Worm (Caenorhabditis elegans): ENCODE measurements around the gene Y57G11C.48.

- TF ChIP-seq hlh-11 (tag; optimal IDR thresholded peaks at IDR 0.05), result no peak
- TF ChIP-seq nhr-6 (tag; optimal IDR thresholded peaks at IDR 0.05), result no peak
- no peak for TF ChIP-seq skn-1 (tag; optimal IDR thresholded peaks at IDR 0.05)
- TF ChIP-seq ztf-11 (tag; optimal IDR thresholded peaks at IDR 0.05), result no peak
Observed at ce11 chrIV:14978204-14978603, 34.1 kb upstream of the Y57G11C.48 start.

Data from whole organism, L4 larva.